Fruit fly (Drosophila melanogaster): ENCODE results near the gene CG4842.

DNA sequence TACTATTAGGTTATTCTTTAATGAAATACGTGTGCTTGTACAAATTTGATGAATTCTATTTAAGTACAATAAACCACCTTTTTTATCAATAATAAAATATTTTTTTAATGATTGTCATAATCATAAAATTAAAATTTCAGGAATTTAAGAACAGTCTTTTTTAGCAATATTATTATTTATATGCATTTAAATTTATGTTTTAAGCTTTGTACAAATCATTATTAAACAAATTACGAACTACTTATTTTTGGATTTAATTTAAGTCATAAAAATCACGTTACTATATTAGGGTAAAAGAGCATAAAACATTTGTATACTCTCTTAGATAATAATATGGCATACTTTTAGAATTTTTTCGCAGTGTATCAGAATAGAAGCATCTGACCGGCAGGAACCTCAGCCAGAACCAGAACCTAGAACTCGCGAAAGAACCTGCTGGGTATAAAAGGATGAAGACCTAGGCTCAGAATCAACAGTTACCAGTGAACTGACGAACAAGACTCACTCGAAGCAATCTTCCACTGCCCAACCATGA is 6.0 kb upstream of the CG4842 start, which contains the start of gene Cpr72Ea:
- TF ChIP-seq cad (GFP tag; optimal IDR thresholded peaks at IDR 0.05): no peak
- no peak for TF ChIP-seq CG14710 (tag; optimal IDR thresholded peaks at IDR 0.05)
- no peak for TF ChIP-seq CG7839 (tag; optimal IDR thresholded peaks at IDR 0.05)

Measured in whole organism, embryonic.